Worm (Caenorhabditis elegans) whole organism, L4 larva: ENCODE results near the gene fbxc-51.

ENCODE experiments used
- F26F4.8 ChIP-seq: fragments of 200-800 bp; sonication (Bioruptor generic); conservative IDR thresholded peaks from 2 replicates; pipeline ENCODE4 v1.3.6; 2022; ENCODE audit warnings: missing genetic modification characterization, missing compliant biosample characterization
- F37D6.2 ChIP-seq: sonication (generic microtip); optimal IDR thresholded peaks from 2 replicates; lab custom pipeline; 2016; ENCODE audit warnings: mild to moderate bottlenecking, missing genetic modification characterization, missing compliant biosample characterization
- T26A8.4 ChIP-seq: fragments of 200-800 bp; sonication (Bioruptor generic); IDR thresholded peaks from 2 replicates; pipeline ENCODE4 v1.3.6; 2022; ENCODE audit warnings: missing genetic modification characterization, missing compliant biosample characterization
- ama-1 ChIP-seq: fragments of 150-350 bp; optimal IDR thresholded peaks from 2 replicates; lab custom pipeline; 2014; ENCODE audit warnings: inconsistent platforms, mixed read lengths
- ceh-82 ChIP-seq: sonication (generic microtip); optimal IDR thresholded peaks from 2 replicates; lab custom pipeline; 2017; ENCODE audit warnings: missing biosample characterization, missing genetic modification characterization
- lsy-2 ChIP-seq, 2 experiments: fragments of 150-350 bp in 1 of 2; sonication (generic microtip) in 1 of 2; optimal IDR thresholded peaks; 2 replicates each; lab custom pipeline; 2014 to 2017; ENCODE audit warnings: missing biosample characterization in 2 of 2, missing genetic modification characterization in 2 of 2
- mep-1 ChIP-seq: fragments of 150-350 bp; sonication (generic microtip); optimal IDR thresholded peaks from 3 replicates; lab custom pipeline; 2014; ENCODE audit warnings: missing biosample characterization, missing genetic modification characterization
- nhr-102 ChIP-seq: sonication (generic microtip); optimal IDR thresholded peaks from 2 replicates; lab custom pipeline; 2016; ENCODE audit warnings: mild to moderate bottlenecking, missing genetic modification characterization, moderate library complexity, missing compliant biosample characterization
- nhr-237 ChIP-seq: sonication (generic microtip); optimal IDR thresholded peaks from 2 replicates; lab custom pipeline; 2017; ENCODE audit warnings: missing biosample characterization, missing genetic modification characterization
- nhr-28 ChIP-seq: fragments of 150-350 bp; optimal IDR thresholded peaks from 2 replicates; lab custom pipeline; 2014; ENCODE audit warnings: missing biosample characterization, missing genetic modification characterization
- nhr-76 ChIP-seq: fragments of 150-350 bp; optimal IDR thresholded peaks from 2 replicates; lab custom pipeline; 2014; ENCODE audit warnings: missing biosample characterization, missing genetic modification characterization
- zip-11 ChIP-seq: fragments of 200-800 bp; sonication (Bioruptor generic); IDR thresholded peaks from 2 replicates; pipeline ENCODE4 v1.3.6; 2022; ENCODE audit warnings: missing genetic modification characterization, missing compliant biosample characterization

- no peak for TF ChIP-seq nhr-102 (tag; lab: Kevin White, UChicago)
- TF ChIP-seq F37D6.2 (tag; lab: Kevin White, UChicago) = no peak
- TF ChIP-seq zip-11 (GFP tag; lab: Robert Waterston, UW) = no peak
- no peak for TF ChIP-seq nhr-28 (tag; lab: Kevin White, UChicago)
- no peak for TF ChIP-seq T26A8.4 (GFP tag; lab: Robert Waterston, UW)
- no peak for TF ChIP-seq nhr-76 (tag; lab: Kevin White, UChicago)
- no peak for TF ChIP-seq lsy-2 (tag; optimal IDR thresholded peaks at IDR 0.05; lab: Kevin White, UChicago)
- TF ChIP-seq ceh-82 (tag; lab: Kevin White, UChicago) = no peak
- no peak for TF ChIP-seq nhr-237 (tag; lab: Kevin White, UChicago)
- TF ChIP-seq F26F4.8 (GFP tag; lab: Robert Waterston, UW) = no peak
- no peak for TF ChIP-seq mep-1 (tag; lab: Kevin White, UChicago)
- no peak for TF ChIP-seq ama-1
These were observed 33.0 kb downstream of the fbxc-51 start, which contains the start of gene T07D3.2 for ce11 chrII:901632-902031.
